Worm (Caenorhabditis elegans) whole organism, midembryonic: ENCODE results near the gene T05E12.6.

Experiments used
- T22C8.4 ChIP-seq: fragments of 200-800 bp; sonication (Bioruptor generic); IDR thresholded peaks from 2 replicates; pipeline ENCODE4 v1.3.6; 2022; ENCODE audit warnings: missing genetic modification characterization, missing compliant biosample characterization
- cog-1 ChIP-seq: sonication (generic microtip); optimal IDR thresholded peaks from 2 replicates; lab custom pipeline; 2016; ENCODE audit warnings: missing genetic modification characterization, missing compliant biosample characterization
- flt-1 ChIP-seq: fragments of 200-800 bp; sonication (Bioruptor generic); IDR thresholded peaks from 2 replicates; pipeline ENCODE4 v1.3.6; 2022; ENCODE audit warnings: missing genetic modification characterization, missing compliant biosample characterization
- klf-2 ChIP-seq: fragments of 200-800 bp; sonication (Bioruptor generic); conservative IDR thresholded peaks from 2 replicates; pipeline ENCODE4 v1.3.6; 2022; ENCODE audit warnings: missing genetic modification reagents, missing genetic modification characterization, missing compliant biosample characterization
- med-1 ChIP-seq: sonication (generic microtip); optimal IDR thresholded peaks from 2 replicates; lab custom pipeline; 2017; ENCODE audit warnings: missing genetic modification characterization, mild to moderate bottlenecking, missing compliant biosample characterization, antibody characterized with exemption, missing genetic modification reagents; ENCODE audit not compliant: insufficient read depth
- ref-1 ChIP-seq: fragments of 200-800 bp; sonication (Bioruptor generic); conservative IDR thresholded peaks from 2 replicates; pipeline ENCODE4 v1.3.6; 2022; ENCODE audit warnings: missing genetic modification reagents, missing genetic modification characterization, missing compliant biosample characterization
- tab-1 ChIP-seq: fragments of 200-800 bp; sonication (Bioruptor generic); IDR thresholded peaks from 2 replicates; pipeline ENCODE4 v1.3.6; 2022; ENCODE audit warnings: missing genetic modification characterization, missing compliant biosample characterization
- ztf-23 ChIP-seq: fragments of 200-800 bp; sonication (Bioruptor generic); IDR thresholded peaks from 2 replicates; pipeline ENCODE4 v1.3.6; 2022; ENCODE audit warnings: missing genetic modification reagents, missing genetic modification characterization, missing compliant biosample characterization
- ztf-29 ChIP-seq: fragments of 200-800 bp; sonication (Bioruptor generic); IDR thresholded peaks from 2 replicates; pipeline ENCODE4 v1.3.6; 2022; ENCODE audit warnings: missing genetic modification reagents, missing genetic modification characterization, missing compliant biosample characterization

The T05E12.6 gene

DNA sequence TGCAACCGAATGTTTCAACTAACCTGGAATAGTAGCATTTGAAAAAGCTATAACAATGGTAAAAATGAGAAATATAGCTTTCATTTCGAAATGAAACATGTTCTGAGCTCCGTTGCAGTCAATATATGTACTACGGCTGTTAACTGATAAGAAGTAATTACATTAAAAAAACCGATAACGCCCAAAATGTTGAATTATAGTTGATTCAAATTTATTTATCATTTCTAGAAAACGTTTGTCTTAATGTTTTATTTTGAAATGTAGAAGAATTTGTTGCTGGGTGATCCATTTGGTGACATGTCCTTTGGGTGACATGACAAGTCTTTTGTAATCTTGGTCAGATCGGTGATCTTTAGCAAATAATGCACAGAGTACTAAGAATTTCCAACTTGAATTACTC is at the start of gene T05E12.6:
Gene T05E12.6 (minus strand): TSS at position 101 of the 400 bp plus-strand sequence.
- TF ChIP-seq T22C8.4 (GFP tag; lab: Robert Waterston, UW) (no peak), flt-1 (GFP tag; lab: Robert Waterston, UW) (no peak), klf-2 (no peak), cog-1 (no peak), ztf-23 (GFP tag; lab: Robert Waterston, UW) (no peak), ztf-29 (GFP tag; lab: Robert Waterston, UW) (no peak), med-1 (GFP tag; lab: Kevin White, UChicago) (no peak), ref-1 (GFP tag; lab: Robert Waterston, UW) (no peak), tab-1 (GFP tag; lab: Robert Waterston, UW) (no peak)

DNA sequence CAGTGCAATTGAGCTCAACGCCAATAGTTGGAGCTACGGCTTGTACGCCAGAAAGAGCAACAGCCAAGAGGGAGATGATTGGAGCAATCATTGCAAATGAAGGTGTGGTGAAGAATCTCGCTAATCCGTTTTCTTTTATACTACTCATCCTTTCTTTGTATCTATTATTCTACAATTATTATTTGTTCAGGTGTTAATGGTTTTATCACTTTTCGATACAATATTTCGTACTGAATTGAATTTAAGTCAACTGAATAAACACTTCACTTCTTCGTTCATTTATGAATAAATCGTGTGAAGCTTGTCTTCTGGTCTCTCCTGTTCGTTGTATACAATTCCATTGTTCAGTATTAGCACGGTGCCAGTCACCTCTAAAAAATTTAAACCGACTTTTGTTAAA is 19.1 kb upstream of the T05E12.6 start, which contains the start of gene ZK218.11:
Gene ZK218.11 (minus strand): TSS at position 101 of the 400 bp plus-strand sequence.
- no peak for TF ChIP-seq klf-2
- no peak for TF ChIP-seq flt-1 (GFP tag; lab: Robert Waterston, UW)
- TF ChIP-seq T22C8.4 (GFP tag; lab: Robert Waterston, UW) = no peak
- no peak for TF ChIP-seq tab-1 (GFP tag; lab: Robert Waterston, UW)
- TF ChIP-seq ztf-23 (GFP tag; lab: Robert Waterston, UW) = no peak
- TF ChIP-seq cog-1 = no peak
- TF ChIP-seq ref-1 (GFP tag; lab: Robert Waterston, UW) = no peak
- TF ChIP-seq med-1 (GFP tag; lab: Kevin White, UChicago) = no peak
- TF ChIP-seq ztf-29 (GFP tag; lab: Robert Waterston, UW) = no peak

DNA sequence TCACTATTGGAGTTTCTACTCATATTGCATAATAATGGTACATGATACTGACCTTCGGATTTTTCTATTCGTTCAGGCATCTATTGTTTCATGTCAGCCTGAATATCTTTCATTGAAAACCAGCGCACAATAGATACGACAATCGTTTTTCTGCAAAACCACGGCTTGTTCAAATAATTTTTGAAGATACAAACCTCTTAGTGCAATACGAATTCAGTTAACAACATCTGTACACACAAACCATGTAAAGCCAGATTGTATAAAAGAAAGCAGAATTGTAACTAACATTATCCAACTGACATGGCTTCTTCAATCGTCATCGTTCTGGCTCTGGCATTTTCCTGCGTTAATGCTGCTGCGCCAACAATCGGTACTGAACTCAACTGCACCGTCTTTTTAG is 16.2 kb upstream of the T05E12.6 start, which contains the start of gene ZK218.7:
Gene ZK218.7 (plus strand): TSS at position 301 of the 400 bp plus-strand sequence.
- no peak for TF ChIP-seq ref-1 (GFP tag; lab: Robert Waterston, UW)
- TF ChIP-seq ztf-29 (GFP tag; lab: Robert Waterston, UW) = no peak
- no peak for TF ChIP-seq cog-1
- no peak for TF ChIP-seq tab-1 (GFP tag; lab: Robert Waterston, UW)
- no peak for TF ChIP-seq T22C8.4 (GFP tag; lab: Robert Waterston, UW)
- TF ChIP-seq med-1 (GFP tag; lab: Kevin White, UChicago) = no peak
- TF ChIP-seq klf-2 = no peak
- TF ChIP-seq flt-1 (GFP tag; lab: Robert Waterston, UW) = no peak
- no peak for TF ChIP-seq ztf-23 (GFP tag; lab: Robert Waterston, UW)

DNA sequence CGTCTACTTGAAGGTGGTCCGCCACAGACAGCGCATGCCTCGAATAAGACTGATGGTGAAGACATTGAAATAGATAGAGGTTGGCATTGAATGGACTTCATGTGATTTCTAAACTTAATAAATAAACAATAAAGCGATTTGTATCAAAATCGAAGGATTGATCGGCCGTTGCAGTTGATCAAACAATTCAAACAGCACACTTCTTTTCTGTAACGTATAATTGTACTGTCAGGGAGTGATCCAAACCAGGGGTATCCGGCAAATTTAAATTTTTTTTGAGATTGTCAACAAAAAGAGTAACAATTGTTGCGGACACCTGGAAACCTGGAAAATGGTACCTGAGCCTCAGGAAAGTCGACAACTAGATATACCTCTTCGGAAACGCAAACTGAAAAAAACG is 15.3 kb upstream of the T05E12.6 start, which contains the start of gene nhr-248:
Gene nhr-248 (minus strand): TSS at position 101 of the 400 bp plus-strand sequence.
- TF ChIP-seq flt-1 (GFP tag; lab: Robert Waterston, UW) (no peak), cog-1 (no peak), ztf-29 (GFP tag; lab: Robert Waterston, UW) (no peak), klf-2 (no peak), tab-1 (GFP tag; lab: Robert Waterston, UW) (no peak), ref-1 (GFP tag; lab: Robert Waterston, UW) (no peak), ztf-23 (GFP tag; lab: Robert Waterston, UW) (no peak), T22C8.4 (GFP tag; lab: Robert Waterston, UW) (no peak), med-1 (GFP tag; lab: Kevin White, UChicago) (no peak)

DNA sequence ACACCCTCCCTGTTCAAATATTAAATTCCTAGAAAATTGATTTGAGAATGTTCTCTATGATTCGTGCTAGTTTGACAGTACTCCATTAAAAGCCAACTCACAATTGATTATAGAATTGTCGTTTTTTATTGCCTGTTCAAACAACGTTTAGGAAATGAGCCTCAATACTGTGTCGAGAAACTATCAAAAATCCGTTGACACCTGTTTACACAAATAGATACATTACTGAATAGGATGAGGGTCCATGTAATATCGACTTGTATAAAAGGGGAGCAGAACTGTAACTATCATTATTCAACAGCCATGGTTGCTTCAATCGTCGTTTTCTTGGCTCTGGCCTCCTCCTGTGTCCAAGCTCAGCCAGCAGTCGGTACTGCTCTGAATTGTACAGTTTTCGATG is 11.6 kb upstream of the T05E12.6 start, which contains the start of gene ZK218.5:
Gene ZK218.5 (plus strand): TSS at position 301 of the 400 bp plus-strand sequence.
- TF ChIP-seq T22C8.4 (GFP tag; lab: Robert Waterston, UW) = no peak
- TF ChIP-seq ztf-23 (GFP tag; lab: Robert Waterston, UW) = no peak
- TF ChIP-seq ztf-29 (GFP tag; lab: Robert Waterston, UW) = no peak
- TF ChIP-seq med-1 (GFP tag; lab: Kevin White, UChicago) = no peak
- TF ChIP-seq tab-1 (GFP tag; lab: Robert Waterston, UW) = no peak
- no peak for TF ChIP-seq klf-2
- TF ChIP-seq flt-1 (GFP tag; lab: Robert Waterston, UW) = no peak
- TF ChIP-seq cog-1 = no peak
- TF ChIP-seq ref-1 (GFP tag; lab: Robert Waterston, UW) = no peak

DNA sequence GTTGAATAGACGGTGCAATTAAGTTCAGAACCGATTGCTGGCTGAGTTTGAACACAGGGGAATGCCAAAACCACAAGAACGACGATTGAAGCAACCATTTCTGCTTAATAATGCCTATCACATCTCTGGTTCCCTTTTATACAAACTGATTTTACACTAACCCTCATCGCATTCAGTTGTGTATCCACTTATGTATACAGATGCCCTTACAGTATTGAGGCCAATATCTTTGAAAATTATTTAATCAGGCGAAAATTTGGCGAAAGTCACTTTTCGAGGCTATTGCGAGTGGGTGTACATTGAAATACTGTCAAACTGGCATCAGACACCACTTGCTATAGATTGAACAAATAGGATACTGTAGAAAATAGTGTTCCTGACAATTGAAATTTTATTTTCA is 9.4 kb upstream of the T05E12.6 start, which contains the start of the genes ZK218.3 and ZK218.4:
Gene ZK218.3 (minus strand): TSS at position 101 of the 400 bp plus-strand sequence.
Gene ZK218.4 (plus strand): TSS at position 186 of the 400 bp plus-strand sequence.
- TF ChIP-seq cog-1 (no peak), tab-1 (GFP tag; lab: Robert Waterston, UW) (no peak), T22C8.4 (GFP tag; lab: Robert Waterston, UW) (no peak), ref-1 (GFP tag; lab: Robert Waterston, UW) (no peak), ztf-29 (GFP tag; lab: Robert Waterston, UW) (no peak), klf-2 (no peak), med-1 (GFP tag; lab: Kevin White, UChicago) (no peak), ztf-23 (GFP tag; lab: Robert Waterston, UW) (no peak), flt-1 (GFP tag; lab: Robert Waterston, UW) (no peak)

DNA sequence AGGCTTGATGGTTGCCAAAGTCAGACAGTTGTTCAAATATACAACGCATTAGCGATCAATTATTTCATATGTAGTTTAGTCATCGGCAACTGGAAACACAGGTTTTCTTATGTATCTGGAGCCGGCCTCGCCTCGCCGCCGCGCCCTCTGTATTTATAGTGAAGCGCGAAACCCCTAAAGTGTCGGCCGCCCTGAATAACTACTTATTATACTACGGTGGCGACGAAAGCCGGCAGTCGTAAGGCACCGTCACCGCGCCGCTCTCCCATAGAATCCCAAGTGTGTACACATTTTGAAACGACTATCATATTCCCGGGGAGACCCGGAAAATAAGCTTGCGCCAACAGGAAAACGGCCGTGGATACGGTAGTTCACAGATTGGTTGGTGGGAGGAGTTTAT is 5.3 kb upstream of the T05E12.6 start:
- no peak for TF ChIP-seq ref-1 (GFP tag; lab: Robert Waterston, UW)
- TF ChIP-seq med-1 (GFP tag; lab: Kevin White, UChicago) = no peak
- TF ChIP-seq tab-1 (GFP tag; lab: Robert Waterston, UW) = no peak
- TF ChIP-seq cog-1 = no peak
- no peak for TF ChIP-seq ztf-23 (GFP tag; lab: Robert Waterston, UW)
- TF ChIP-seq ztf-29 (GFP tag; lab: Robert Waterston, UW) = no peak
- TF ChIP-seq T22C8.4 (GFP tag; lab: Robert Waterston, UW) = no peak
- TF ChIP-seq klf-2 = no peak
- TF ChIP-seq flt-1 (GFP tag; lab: Robert Waterston, UW) = no peak

DNA sequence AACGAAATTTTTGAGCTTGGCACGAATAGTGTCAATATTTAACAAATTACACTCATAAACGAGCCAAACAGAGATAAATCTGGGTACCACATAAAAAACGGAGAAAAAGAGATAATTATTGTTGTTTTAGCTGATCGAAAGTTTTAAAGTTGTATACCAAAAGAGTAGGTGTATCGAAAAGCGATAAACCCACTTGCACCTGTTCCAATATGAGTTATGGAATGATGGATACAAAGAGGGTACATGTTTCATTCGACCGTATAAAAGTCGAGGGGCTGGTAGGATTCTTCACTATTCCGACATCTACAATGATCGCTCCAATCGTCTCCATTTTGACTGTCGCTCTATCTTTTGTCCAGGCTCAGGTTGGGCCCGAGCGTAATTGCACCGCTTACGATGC is 3.0 kb upstream of the T05E12.6 start, which contains the start of gene ZK218.1:
Gene ZK218.1 (plus strand): TSS at position 301 of the 400 bp plus-strand sequence.
- no peak for TF ChIP-seq tab-1 (GFP tag; lab: Robert Waterston, UW)

DNA sequence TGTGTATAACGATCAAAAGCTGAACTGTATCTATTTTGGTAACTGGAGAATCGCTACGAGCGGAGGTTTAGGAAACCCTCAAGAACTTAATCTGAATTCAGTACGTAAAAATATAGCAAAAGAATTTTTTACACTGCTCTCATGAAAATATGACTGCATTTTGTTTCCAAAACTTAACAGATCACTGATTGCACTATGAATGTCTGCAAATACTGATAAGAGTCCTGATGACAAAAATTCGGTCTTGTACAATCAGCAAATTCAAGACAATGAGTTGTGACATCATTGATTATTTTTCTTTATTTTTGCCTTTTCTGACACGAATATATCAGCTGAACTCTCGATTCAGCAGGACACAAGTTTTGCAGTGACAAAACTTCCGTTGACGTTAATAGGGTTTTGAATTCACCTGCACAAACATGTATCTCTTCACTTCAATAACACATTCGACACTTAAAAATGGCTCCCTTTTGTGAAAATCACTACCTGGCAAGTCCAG is 738 bp upstream of the T05E12.6 start, which contains the start of gene srh-237:
Gene srh-237 (plus strand): TSS at position 449 of the 499 bp plus-strand sequence.
- TF ChIP-seq klf-2 (no peak), cog-1 (no peak), med-1 (GFP tag; lab: Kevin White, UChicago) (no peak), ztf-23 (GFP tag; lab: Robert Waterston, UW) (no peak), T22C8.4 (GFP tag; lab: Robert Waterston, UW) (no peak), ztf-29 (GFP tag; lab: Robert Waterston, UW) (no peak), tab-1 (GFP tag; lab: Robert Waterston, UW) (no peak), ref-1 (GFP tag; lab: Robert Waterston, UW) (no peak), flt-1 (GFP tag; lab: Robert Waterston, UW) (no peak)
